Fruit fly (Drosophila melanogaster): ENCODE measurements around the gene CG43084.

CG43084 gene

DNA sequence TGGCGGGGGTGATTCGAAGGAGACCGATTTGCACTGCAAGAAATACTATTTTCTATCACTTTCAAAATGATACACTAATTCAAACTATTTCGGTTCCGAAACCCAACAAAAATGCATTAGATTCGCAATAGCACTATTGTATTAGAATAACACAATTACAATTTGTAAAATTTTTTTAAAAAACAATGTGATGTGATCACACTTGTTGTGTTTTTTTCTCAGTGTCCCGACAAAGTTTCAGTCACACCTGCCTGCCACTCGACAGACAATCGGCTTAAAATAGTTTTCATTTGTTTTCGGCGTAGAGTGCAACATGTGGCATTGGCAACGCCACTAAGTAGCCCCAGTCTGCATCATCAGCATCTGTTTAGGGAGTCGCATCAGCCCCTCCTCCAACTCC, 24.5 kb downstream of the CG43084 start (continued):
- TF ChIP-seq B-H2 (GFP tag; optimal IDR thresholded peaks at IDR 0.05) (no peak), Optix (GFP tag; IDR thresholded peaks at IDR 0.05) (no peak; the same call in 2 of the 3 replicates), Mad (GFP tag; optimal IDR thresholded peaks at IDR 0.05) (peak; percentile 41), MTF-1 (GFP tag; optimal IDR thresholded peaks at IDR 0.05; ENCODE audit: borderline replicate concordance) (peak; percentile 29), CG15269 (tag; optimal IDR thresholded peaks at IDR 0.05) (peak; percentile 5), CG4854 (GFP tag; optimal IDR thresholded peaks at IDR 0.05) (peak; percentile 38), CG43689 (GFP tag; IDR thresholded peaks at IDR 0.05) (no peak), CG4707 (GFP tag; optimal IDR thresholded peaks at IDR 0.05) (no peak), CG11456 (GFP tag; IDR thresholded peaks at IDR 0.05) (no peak), Oli (tag; optimal IDR thresholded peaks at IDR 0.05) (peak; percentile 74), CG8290 (GFP tag; optimal IDR thresholded peaks at IDR 0.05) (peak; percentile 62), CG8290 (tag; optimal IDR thresholded peaks at IDR 0.05) (peak in 1 of 2 experiments; percentile 26), wor (GFP tag; IDR thresholded peaks at IDR 0.05) (no peak), pros (GFP tag; optimal IDR thresholded peaks at IDR 0.05) (no peak), chn (GFP tag; optimal IDR thresholded peaks at IDR 0.05) (peak; percentile 78), gsb-n (tag; optimal IDR thresholded peaks at IDR 0.05) (peak; percentile 77), Hey (tag; optimal IDR thresholded peaks at IDR 0.05) (no peak), ATbp (GFP tag; optimal IDR thresholded peaks at IDR 0.05) (peak; percentile 50), CG9609 (GFP tag; optimal IDR thresholded peaks at IDR 0.05) (peak; percentile 50), twi (tag; optimal IDR thresholded peaks at IDR 0.05) (peak; percentile 91), ase (GFP tag; IDR thresholded peaks at IDR 0.05) (peak; percentile 25; the same call in 1 of the 3 replicates), CG6654 (GFP tag; optimal IDR thresholded peaks at IDR 0.05) (peak; percentile 46), gsb (GFP tag; IDR thresholded peaks at IDR 0.05) (no peak), CG7928 (GFP tag; optimal IDR thresholded peaks at IDR 0.05) (no peak), CG7372 (GFP tag; IDR thresholded peaks at IDR 0.05) (0 out of 2 replicates have a peak, but pooled peaks have one; percentile 21), zf30C (GFP tag; optimal IDR thresholded peaks at IDR 0.05) (peak; percentile 84), CG17186 (GFP tag; optimal IDR thresholded peaks at IDR 0.05) (peak; percentile 62), NC2α (GFP tag; optimal IDR thresholded peaks at IDR 0.05) (peak; percentile 28), otp (GFP tag; IDR thresholded peaks at IDR 0.05) (peak; percentile 79; the same call in 2 of the 3 replicates), dm (GFP tag; optimal IDR thresholded peaks at IDR 0.05) (no peak), tgo (GFP tag; IDR thresholded peaks at IDR 0.05) (no peak; the same call in 2 of the 3 replicates), CG2875 (GFP tag; optimal IDR thresholded peaks at IDR 0.05) (peak; percentile 74), Sry-δ (GFP tag; optimal IDR thresholded peaks at IDR 0.05) (peak; percentile 21), CG30020 (tag; optimal IDR thresholded peaks at IDR 0.05) (peak; percentile 17), CG12219 (GFP tag; optimal IDR thresholded peaks at IDR 0.05) (peak; percentile 55), ems (GFP tag; optimal IDR thresholded peaks at IDR 0.05) (peak; percentile 28), CG12071 (GFP tag; optimal IDR thresholded peaks at IDR 0.05) (no peak), ttk (GFP tag; IDR thresholded peaks at IDR 0.05) (peak; percentile 55; the same call in 1 of the 2 replicates), CG15601 (tag; optimal IDR thresholded peaks at IDR 0.05) (peak; percentile 81), ac (GFP tag; optimal IDR thresholded peaks at IDR 0.05) (peak; percentile 80), p53 (GFP tag; optimal IDR thresholded peaks at IDR 0.05) (no peak), Med (GFP tag) (peak; percentile 85), HLHmδ (GFP tag; optimal IDR thresholded peaks at IDR 0.05) (no peak), Hsf (GFP tag; optimal IDR thresholded peaks at IDR 0.05) (peak; percentile 57), phol (tag; optimal IDR thresholded peaks at IDR 0.05) (peak; percentile 90), dati (GFP tag; IDR thresholded peaks at IDR 0.05) (0 out of 2 replicates have a peak, but pooled peaks have one; percentile 32), CG12942 (GFP tag; optimal IDR thresholded peaks at IDR 0.05) (peak; percentile 52), CG10147 (GFP tag; optimal IDR thresholded peaks at IDR 0.05) (no peak), CG12299 (tag; optimal IDR thresholded peaks at IDR 0.05) (no peak), Ets65A (GFP tag) (peak; percentile 94), sens-2 (GFP tag; IDR thresholded peaks at IDR 0.05) (peak; percentile 56; the same call in 1 of the 2 replicates)

Data from whole organism, embryonic.